Worm (Caenorhabditis elegans): ENCODE measurements around the gene Y39A3A.2.

The Y39A3A.2 gene

DNA sequence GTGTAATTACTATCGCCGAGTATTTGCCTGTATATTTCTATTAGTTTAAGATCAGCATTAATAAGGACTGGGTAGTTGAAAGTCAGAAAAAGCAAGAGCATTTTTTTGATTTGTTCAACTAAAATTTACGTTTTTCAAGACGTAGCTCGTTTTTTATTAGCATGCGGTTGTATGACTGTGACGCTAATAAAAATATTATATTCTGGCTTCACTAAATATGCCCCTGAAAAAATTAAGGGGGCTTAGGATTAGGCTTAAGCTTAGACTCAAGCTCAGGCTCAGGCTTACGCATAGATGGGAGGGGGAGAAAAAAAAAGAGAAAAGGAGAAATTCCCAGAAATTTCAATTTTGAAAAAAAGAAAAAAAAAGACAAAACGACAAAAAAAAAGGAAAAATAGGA lies at the start of gene Y39A3A.2:
Gene Y39A3A.2, minus strand, starts transcription at position 101 of the 400 bp plus-strand sequence.
- TF ChIP-seq efl-1 (optimal IDR thresholded peaks at IDR 0.05) (no peak), efl-1 (GFP tag; optimal IDR thresholded peaks at IDR 0.05 in 1 of 2) (peak in 1 of 2 experiments; percentile 78), pag-3 (tag; optimal IDR thresholded peaks at IDR 0.05; ENCODE audit: borderline replicate concordance, insufficient read depth) (no peak), C16A3.4 (tag; optimal IDR thresholded peaks at IDR 0.05) (no peak)

DNA sequence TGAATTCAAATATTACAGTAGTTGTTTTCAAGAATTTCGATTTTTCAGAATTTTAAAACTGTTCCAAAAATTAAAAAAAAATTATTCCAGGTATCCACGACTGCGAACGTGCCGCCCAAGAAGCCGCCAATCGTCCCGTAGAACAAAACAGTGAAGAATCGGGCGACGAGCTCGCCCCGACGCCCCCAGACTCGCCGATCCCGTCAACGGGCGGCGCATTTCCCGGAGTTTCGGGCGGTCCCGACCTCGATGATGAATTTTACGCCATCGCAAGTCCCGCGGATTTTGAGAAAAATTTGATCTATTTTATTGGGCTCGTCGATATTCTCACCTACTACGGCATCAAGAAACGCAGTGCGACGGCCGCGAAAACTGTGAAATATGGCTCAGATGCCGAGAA lies 48.5 kb upstream of the Y39A3A.2 start:
- TF ChIP-seq pqm-1 (tag; optimal IDR thresholded peaks at IDR 0.05), result no peak
- TF ChIP-seq fkh-8 (tag; optimal IDR thresholded peaks at IDR 0.05), result no peak
- no peak for TF ChIP-seq ceh-63 (GFP tag; optimal IDR thresholded peaks at IDR 0.05)
- TF ChIP-seq lin-13 (GFP tag; optimal IDR thresholded peaks at IDR 0.05), result no peak
- TF ChIP-seq lin-15B (tag; optimal IDR thresholded peaks at IDR 0.05), result no peak
- no peak for TF ChIP-seq Y116A8C.19 (tag; optimal IDR thresholded peaks at IDR 0.05; ENCODE audit: borderline replicate concordance)
- no peak for TF ChIP-seq ceh-90 (tag; optimal IDR thresholded peaks at IDR 0.05)
- TF ChIP-seq egl-27 (tag; optimal IDR thresholded peaks at IDR 0.05), result no peak
- no peak for TF ChIP-seq lir-3 (tag; optimal IDR thresholded peaks at IDR 0.05; ENCODE audit: poor library complexity)
- no peak for TF ChIP-seq jun-1 (tag; optimal IDR thresholded peaks at IDR 0.05)
- TF ChIP-seq snu-23 (GFP tag; optimal IDR thresholded peaks at IDR 0.05), result no peak
- no peak for TF ChIP-seq mdl-1 (tag; optimal IDR thresholded peaks at IDR 0.05)

DNA sequence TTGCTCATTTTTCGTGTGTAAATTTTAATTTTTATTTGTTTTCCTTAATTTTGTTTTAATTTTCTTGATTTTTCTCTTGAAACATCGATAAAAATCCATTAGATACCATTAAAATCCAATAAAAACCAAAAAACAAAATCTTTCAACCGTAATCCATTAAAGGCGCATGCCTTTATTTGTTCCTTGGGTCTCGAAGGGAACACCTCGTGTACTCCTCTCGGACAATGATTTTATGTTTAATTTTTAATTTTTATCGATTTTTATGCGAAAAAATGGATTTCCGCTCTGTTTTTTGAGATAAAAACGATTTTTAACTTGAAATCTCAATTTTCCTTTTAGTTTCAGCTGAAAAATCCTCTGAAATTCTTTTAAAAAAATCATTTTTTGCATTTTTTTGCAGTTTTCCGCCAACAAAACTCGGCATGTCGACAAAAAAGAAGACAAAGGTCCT lies 44.5 kb upstream of the Y39A3A.2 start, which contains the start of gene ppk-2:
Gene ppk-2, plus strand, starts transcription at position 401 of the 451 bp plus-strand sequence.
- TF ChIP-seq dsc-1 (tag; optimal IDR thresholded peaks at IDR 0.05), result no peak
- TF ChIP-seq nhr-76 (tag; optimal IDR thresholded peaks at IDR 0.05), result no peak
- TF ChIP-seq skn-1 (tag; optimal IDR thresholded peaks at IDR 0.05), result no peak
- no peak for TF ChIP-seq unc-62 (GFP tag; optimal IDR thresholded peaks at IDR 0.05)

DNA sequence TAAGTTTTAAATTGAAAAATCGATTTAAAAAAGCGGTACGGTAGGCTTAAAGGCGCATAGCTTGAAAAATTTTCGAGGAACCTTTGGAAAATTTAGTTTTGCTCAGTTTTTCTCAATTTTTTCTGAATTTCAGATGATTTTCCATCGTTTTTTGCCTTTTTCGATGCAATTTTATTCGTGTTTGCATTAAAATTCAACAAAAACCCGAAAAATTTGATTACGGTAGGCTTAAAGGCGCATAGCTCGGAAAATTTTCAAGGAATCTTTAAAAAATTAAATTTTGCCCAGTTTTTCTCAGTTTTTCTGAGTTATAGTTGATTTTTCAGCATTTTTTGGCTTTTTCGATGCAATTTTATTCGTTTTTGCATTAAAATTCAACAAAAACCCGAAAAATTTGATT lies 43.8 kb upstream of the Y39A3A.2 start:
- TF ChIP-seq tbx-2 (tag; optimal IDR thresholded peaks at IDR 0.05) (no peak), aha-1 (tag; optimal IDR thresholded peaks at IDR 0.05) (no peak), lsy-2 (tag; optimal IDR thresholded peaks at IDR 0.05) (no peak)

DNA sequence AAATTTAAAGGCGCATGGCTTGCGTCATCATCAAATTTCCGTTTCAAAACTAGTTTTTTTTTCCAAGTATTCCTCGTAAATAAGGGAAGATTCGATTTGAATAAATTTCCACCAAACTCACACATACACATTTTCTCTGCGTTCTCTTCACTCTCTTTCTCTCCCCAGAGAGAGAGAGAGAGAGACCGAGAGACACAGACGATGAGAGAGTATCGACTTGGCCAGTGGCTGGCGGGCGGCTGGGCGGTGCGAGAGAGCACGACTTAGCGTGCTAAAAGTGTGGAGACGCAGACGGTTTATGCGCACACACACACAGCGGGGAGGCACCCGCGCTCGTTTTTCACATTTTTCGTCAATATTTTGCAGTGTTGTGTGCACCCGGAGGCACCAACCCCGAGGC lies 43.4 kb upstream of the Y39A3A.2 start:
- TF ChIP-seq pax-3 (tag; optimal IDR thresholded peaks at IDR 0.05) (peak; percentile 30), nhr-19 (GFP tag; conservative IDR thresholded peaks at IDR 0.05) (peak; percentile 67), unc-86 (tag; optimal IDR thresholded peaks at IDR 0.05) (peak; percentile 83), F16B12.6 (tag; optimal IDR thresholded peaks at IDR 0.05) (peak; percentile 61), ces-1 (GFP tag; optimal IDR thresholded peaks at IDR 0.05) (peak; percentile 86), mef-2 (tag; optimal IDR thresholded peaks at IDR 0.05) (peak; percentile 1), elt-3 (tag; optimal IDR thresholded peaks at IDR 0.05) (no peak), mep-1 (tag; optimal IDR thresholded peaks at IDR 0.05) (peak; percentile 73), egl-13 (tag; optimal IDR thresholded peaks at IDR 0.05) (peak; percentile 79), nhr-71 (tag; optimal IDR thresholded peaks at IDR 0.05) (peak; percentile 92), nhr-90 (tag; optimal IDR thresholded peaks at IDR 0.05; ENCODE audit: poor library complexity) (peak; percentile 63), zip-4 (GFP tag; optimal IDR thresholded peaks at IDR 0.05) (no peak), ztf-11 (tag; optimal IDR thresholded peaks at IDR 0.05) (peak in 1 of 2 experiments; percentile 54), sox-4 (tag; optimal IDR thresholded peaks at IDR 0.05) (no peak), lin-35 (GFP tag; optimal IDR thresholded peaks at IDR 0.05) (peak; percentile 69 to 74), zag-1 (tag; optimal IDR thresholded peaks at IDR 0.05) (peak; percentile 34), ztf-4 (tag; optimal IDR thresholded peaks at IDR 0.05) (peak; percentile 32), lin-15B (tag; optimal IDR thresholded peaks at IDR 0.05) (peak; percentile 40), mdl-1 (tag; optimal IDR thresholded peaks at IDR 0.05) (peak in 1 of 2 experiments; percentile 59), isw-1 (GFP tag; IDR thresholded peaks at IDR 0.05) (peak; percentile 43), irx-1 (tag; optimal IDR thresholded peaks at IDR 0.05) (peak; percentile 68), nhr-77 (tag; optimal IDR thresholded peaks at IDR 0.05) (no peak), ceh-90 (tag; optimal IDR thresholded peaks at IDR 0.05) (no peak), nhr-12 (tag; optimal IDR thresholded peaks at IDR 0.05) (no peak), lin-14 (GFP tag; optimal IDR thresholded peaks at IDR 0.05) (peak; percentile 95), sptf-1 (tag; optimal IDR thresholded peaks at IDR 0.05) (no peak), xbp-1 (tag; optimal IDR thresholded peaks at IDR 0.05) (peak; percentile 73)

Measured in whole organism, L1 larva.